Worm (Caenorhabditis elegans) whole organism, L4/young adult: ENCODE data around the gene F49C12.12.

Source experiments
- W03F9.2 ChIP-seq: fragments of 150-350 bp; optimal IDR thresholded peaks from 2 replicates; lab custom pipeline; 2014; ENCODE audit warnings: missing biosample characterization, missing genetic modification characterization
- dao-5 ChIP-seq: sonication (generic microtip); optimal IDR thresholded peaks from 2 replicates; lab custom pipeline; 2016; ENCODE audit warnings: missing genotype, missing genetic modification characterization, moderate library complexity, missing compliant biosample characterization
- him-1 ChIP-seq: sonication (generic microtip); optimal IDR thresholded peaks from 2 replicates; lab custom pipeline; 2016; ENCODE audit warnings: missing genotype, missing genetic modification reagents, missing genetic modification characterization, missing compliant biosample characterization

DNA sequence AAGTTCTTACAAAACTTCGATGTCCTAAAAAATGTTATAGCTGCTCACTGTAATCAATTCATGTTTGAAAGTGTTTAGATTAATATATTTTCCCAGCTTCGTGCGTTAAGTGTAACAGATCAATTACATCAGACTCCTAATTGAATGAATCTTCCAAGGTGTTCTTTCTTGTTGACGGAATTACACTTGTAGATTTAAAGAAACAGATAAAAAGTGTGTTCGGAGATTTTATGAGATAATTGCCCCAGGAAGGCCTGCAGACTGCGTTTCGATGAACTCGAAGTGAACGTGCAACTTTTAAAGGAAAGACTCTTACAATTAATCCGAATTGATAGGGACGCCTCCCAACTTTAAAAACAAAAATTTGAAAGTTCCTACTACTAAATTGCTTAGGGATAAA is 31.3 kb downstream of the F49C12.12 start:
- TF ChIP-seq him-1 (tag; lab: Kevin White, UChicago) (no peak), W03F9.2 (tag; lab: Kevin White, UChicago) (no peak), dao-5 (tag; lab: Kevin White, UChicago) (no peak)
